Worm (Caenorhabditis elegans): ENCODE results near the gene B0334.20.
A peak's percentile ranks its signal among the peaks of the same experiment; 100 is the strongest.

Gene B0334.20

ce11 chrII:11514775-11515174, 14.5 kb upstream of the B0334.20 start, which contains the start of gene srh-44:
TSS of gene srh-44 (plus strand) at chrII:11515075.
- TF ChIP-seq ceh-16 (tag; optimal IDR thresholded peaks at IDR 0.05) (no peak), nhr-11 (tag; optimal IDR thresholded peaks at IDR 0.05) (no peak), ztf-11 (tag; optimal IDR thresholded peaks at IDR 0.05) (no peak), jun-1 (tag; optimal IDR thresholded peaks at IDR 0.05) (no peak), nhr-76 (tag; optimal IDR thresholded peaks at IDR 0.05) (no peak), mml-1 (tag; optimal IDR thresholded peaks at IDR 0.05) (no peak)

ce11 chrII:11512921-11513320, 12.7 kb upstream of the B0334.20 start:
- TF ChIP-seq nhr-25 (tag; optimal IDR thresholded peaks at IDR 0.05) = no peak
- TF ChIP-seq ceh-16 (tag; optimal IDR thresholded peaks at IDR 0.05) = no peak
- no peak for TF ChIP-seq egl-27 (tag; optimal IDR thresholded peaks at IDR 0.05)
- no peak for TF ChIP-seq nhr-23 (tag; optimal IDR thresholded peaks at IDR 0.05)
- no peak for TF ChIP-seq sea-2 (GFP tag; optimal IDR thresholded peaks at IDR 0.05)
- no peak for TF ChIP-seq ceh-9 (tag; optimal IDR thresholded peaks at IDR 0.05)
- no peak for TF ChIP-seq ceh-82 (tag; optimal IDR thresholded peaks at IDR 0.05)
- no peak for TF ChIP-seq nhr-67 (tag; optimal IDR thresholded peaks at IDR 0.05)
- no peak for TF ChIP-seq eor-1 (tag; optimal IDR thresholded peaks at IDR 0.05)
- no peak for TF ChIP-seq tbx-2 (tag; optimal IDR thresholded peaks at IDR 0.05)
- no peak for TF ChIP-seq ceh-28 (tag; optimal IDR thresholded peaks at IDR 0.05)
- no peak for TF ChIP-seq fos-1 (tag; optimal IDR thresholded peaks at IDR 0.05)
- TF ChIP-seq nhr-76 (tag; optimal IDR thresholded peaks at IDR 0.05) = no peak
- no peak for TF ChIP-seq lin-39 (tag; optimal IDR thresholded peaks at IDR 0.05)
- TF ChIP-seq ztf-11 (tag; optimal IDR thresholded peaks at IDR 0.05) = no peak

- TF ChIP-seq nhr-25 (tag; optimal IDR thresholded peaks at IDR 0.05) (peak; percentile 69), lin-15B (tag; optimal IDR thresholded peaks at IDR 0.05) (no peak)
Measured at ce11 chrII:11510373-11510772, 10.1 kb upstream of the B0334.20 start, which contains the start of gene npr-41. TSS of gene npr-41 (plus strand) at chrII:11510673.

ce11 chrII:11503761-11504160, 3.5 kb upstream of the B0334.20 start:
- TF ChIP-seq fkh-10 (GFP tag; optimal IDR thresholded peaks at IDR 0.05) (no peak), ztf-11 (tag; optimal IDR thresholded peaks at IDR 0.05) (no peak), elt-3 (tag; optimal IDR thresholded peaks at IDR 0.05) (no peak), pha-4 (tag; optimal IDR thresholded peaks at IDR 0.05) (no peak), lin-15B (tag; optimal IDR thresholded peaks at IDR 0.05) (no peak), snpc-4 (tag; optimal IDR thresholded peaks at IDR 0.05) (no peak), ceh-16 (tag; optimal IDR thresholded peaks at IDR 0.05) (no peak), elt-2 (tag; optimal IDR thresholded peaks at IDR 0.05) (no peak), skn-1 (tag; optimal IDR thresholded peaks at IDR 0.05) (no peak), pqm-1 (tag; optimal IDR thresholded peaks at IDR 0.05) (no peak), daf-12 (tag; optimal IDR thresholded peaks at IDR 0.05) (no peak), egl-27 (tag; optimal IDR thresholded peaks at IDR 0.05) (no peak), ceh-28 (tag; optimal IDR thresholded peaks at IDR 0.05) (no peak), zag-1 (tag; optimal IDR thresholded peaks at IDR 0.05) (no peak), ceh-82 (tag; optimal IDR thresholded peaks at IDR 0.05) (no peak), R02D3.7 (tag; optimal IDR thresholded peaks at IDR 0.05) (no peak)

ce11 chrII:11501956-11502355, 1.7 kb upstream of the B0334.20 start:
- no peak for TF ChIP-seq R02D3.7 (tag; optimal IDR thresholded peaks at IDR 0.05)
- TF ChIP-seq nhr-23 (tag; optimal IDR thresholded peaks at IDR 0.05) = peak; percentile 49
- TF ChIP-seq nhr-43 (tag; optimal IDR thresholded peaks at IDR 0.05; ENCODE audit: poor library complexity, severe bottlenecking) = peak; percentile 81
- TF ChIP-seq tbx-2 (tag; optimal IDR thresholded peaks at IDR 0.05) = peak; percentile 39
- TF ChIP-seq nhr-28 (tag; optimal IDR thresholded peaks at IDR 0.05) = no peak
- TF ChIP-seq pqm-1 (tag; optimal IDR thresholded peaks at IDR 0.05) = no peak
- TF ChIP-seq unc-62 (GFP tag; optimal IDR thresholded peaks at IDR 0.05) = no peak
- TF ChIP-seq elt-3 (tag; optimal IDR thresholded peaks at IDR 0.05) = peak; percentile 98 to 100 (median 100)
- TF ChIP-seq nhr-25 (tag; optimal IDR thresholded peaks at IDR 0.05) = peak; percentile 60

ce11 chrII:11497365-11497764, 2.9 kb downstream of the B0334.20 start, which contains the start of gene B0334.5:
TSS of gene B0334.5 (plus strand) at chrII:11497665.
- no peak for TF ChIP-seq nhr-67 (tag; optimal IDR thresholded peaks at IDR 0.05)
- TF ChIP-seq zag-1 (tag; optimal IDR thresholded peaks at IDR 0.05) = no peak
- no peak for TF ChIP-seq nhr-25 (tag; optimal IDR thresholded peaks at IDR 0.05)
- TF ChIP-seq ceh-16 (tag; optimal IDR thresholded peaks at IDR 0.05) = no peak
- TF ChIP-seq fos-1 (tag; optimal IDR thresholded peaks at IDR 0.05) = no peak
- TF ChIP-seq mdl-1 (tag; optimal IDR thresholded peaks at IDR 0.05) = no peak
- TF ChIP-seq nhr-23 (tag; optimal IDR thresholded peaks at IDR 0.05) = no peak
- no peak for TF ChIP-seq unc-62 (GFP tag; optimal IDR thresholded peaks at IDR 0.05)
- TF ChIP-seq egl-27 (tag; optimal IDR thresholded peaks at IDR 0.05) = no peak
- TF ChIP-seq ZK546.5 (tag; optimal IDR thresholded peaks at IDR 0.05) = no peak
- no peak for TF ChIP-seq nhr-28 (tag; optimal IDR thresholded peaks at IDR 0.05)
- TF ChIP-seq lin-15B (tag; optimal IDR thresholded peaks at IDR 0.05) = no peak
- TF ChIP-seq lsy-12 (tag; optimal IDR thresholded peaks at IDR 0.05) = no peak
- TF ChIP-seq mml-1 (tag; optimal IDR thresholded peaks at IDR 0.05) = no peak
- TF ChIP-seq unc-39 (tag; optimal IDR thresholded peaks at IDR 0.05) = no peak
- TF ChIP-seq pha-4 (tag; optimal IDR thresholded peaks at IDR 0.05) = no peak
- no peak for TF ChIP-seq nhr-43 (tag; optimal IDR thresholded peaks at IDR 0.05; ENCODE audit: poor library complexity, severe bottlenecking)
- no peak for TF ChIP-seq eor-1 (tag; optimal IDR thresholded peaks at IDR 0.05)
